Fruit fly (Drosophila melanogaster): ENCODE measurements around the gene Smr.

The Smr gene

DNA sequence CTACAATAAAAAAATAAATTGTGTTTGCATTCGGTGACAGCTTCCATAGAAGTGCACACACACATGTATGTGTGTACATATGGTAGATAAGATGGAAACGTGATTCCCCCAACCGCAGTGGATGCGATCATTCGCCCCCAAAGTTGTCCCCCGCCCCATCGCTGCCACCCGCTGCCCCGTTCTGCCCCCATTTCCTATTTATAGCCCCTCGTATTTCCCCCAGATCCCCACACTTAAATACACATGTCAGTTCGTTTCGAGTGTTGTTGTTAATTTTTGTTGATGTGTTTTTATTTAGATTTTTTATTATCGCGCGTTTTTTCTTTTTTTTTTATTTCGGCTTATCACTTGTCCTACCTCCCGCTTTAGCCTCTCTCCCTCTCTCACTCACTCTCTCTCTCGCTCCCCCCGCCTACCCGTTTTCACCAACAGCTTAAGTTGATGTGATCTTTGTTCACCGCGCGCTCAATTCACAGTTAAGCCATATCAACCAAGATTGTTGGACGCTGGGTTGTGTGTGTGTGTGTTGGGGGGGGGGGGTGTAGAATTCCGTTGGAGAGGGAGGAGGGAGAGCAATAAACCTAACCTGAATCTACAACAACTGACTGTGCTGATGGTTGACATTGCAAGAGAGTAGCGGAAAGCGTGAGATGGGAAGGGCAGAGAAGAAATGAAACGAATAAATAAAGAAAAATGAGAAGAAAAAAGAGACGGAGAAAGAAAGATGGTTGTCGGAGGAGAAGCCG lies 11.4 kb upstream of the Smr start (continued):
- TF ChIP-seq caup (GFP tag; optimal IDR thresholded peaks at IDR 0.05; ENCODE audit: severe bottlenecking): peak; percentile 2
- TF ChIP-seq CG1603 (tag; optimal IDR thresholded peaks at IDR 0.05): peak; percentile 17
- TF ChIP-seq rib (GFP tag; IDR thresholded peaks at IDR 0.05): peak; percentile 73
- peak; percentile 79 for TF ChIP-seq CG15479 (GFP tag; optimal IDR thresholded peaks at IDR 0.05)
- peak; percentile 27; the same call in 1 of the 2 replicates for TF ChIP-seq CG14014 (GFP tag; IDR thresholded peaks at IDR 0.05)
- peak; percentile 62 to 68 for TF ChIP-seq Trl (optimal IDR thresholded peaks at IDR 0.05)
- TF ChIP-seq Trl (GFP tag; optimal IDR thresholded peaks at IDR 0.05): no peak
- peak; percentile 27 for TF ChIP-seq HLHmδ (GFP tag; optimal IDR thresholded peaks at IDR 0.05)
- TF ChIP-seq pan (optimal IDR thresholded peaks at IDR 0.05): no peak
- peak in 1 of 2 experiments; percentile 6 for TF ChIP-seq pan (GFP tag; optimal IDR thresholded peaks at IDR 0.05 in 1 of 2, IDR thresholded peaks at IDR 0.05 in 1 of 2)
- TF ChIP-seq CG32532 (GFP tag; IDR thresholded peaks at IDR 0.05): peak; percentile 22; the same call in 1 of the 2 replicates
- TF ChIP-seq CG14710 (tag; optimal IDR thresholded peaks at IDR 0.05): no peak
- TF ChIP-seq chm (GFP tag; IDR thresholded peaks at IDR 0.05): 0 out of 2 replicates have a peak, but pooled peaks have one; percentile 31
- peak; percentile 22; the same call in 1 of the 2 replicates for TF ChIP-seq CG42726 (GFP tag; IDR thresholded peaks at IDR 0.05; ENCODE audit: partially characterized antibody)
- peak; percentile 43; the same call in 1 of the 3 replicates for TF ChIP-seq CG6175 (GFP tag; IDR thresholded peaks at IDR 0.05)
- TF ChIP-seq sd (tag; optimal IDR thresholded peaks at IDR 0.05): peak; percentile 93
- peak; percentile 20 for TF ChIP-seq ATbp (GFP tag; optimal IDR thresholded peaks at IDR 0.05)
- peak; percentile 74 for TF ChIP-seq cg (GFP tag; optimal IDR thresholded peaks at IDR 0.05)
- TF ChIP-seq Adf1 (GFP tag; IDR thresholded peaks at IDR 0.05): peak; percentile 72
- peak; percentile 63; the same call in 1 of the 2 replicates for TF ChIP-seq Drgx (GFP tag; IDR thresholded peaks at IDR 0.05)
- TF ChIP-seq zfh1 (GFP tag; IDR thresholded peaks at IDR 0.05): peak; percentile 45; the same call in 1 of the 3 replicates
- peak; percentile 89 for TF ChIP-seq oc (tag; optimal IDR thresholded peaks at IDR 0.05)
- peak; percentile 78 for TF ChIP-seq GATAe (GFP tag; conservative IDR thresholded peaks at IDR 0.05)
- no peak for TF ChIP-seq Taf1 (GFP tag; IDR thresholded peaks at IDR 0.05)
- TF ChIP-seq Awh (GFP tag; IDR thresholded peaks at IDR 0.05): peak; percentile 55; the same call in 1 of the 2 replicates
- TF ChIP-seq H2.0 (GFP tag; IDR thresholded peaks at IDR 0.05): peak; percentile 48; the same call in 1 of the 2 replicates
- TF ChIP-seq salm (tag; optimal IDR thresholded peaks at IDR 0.05): peak; percentile 9
- TF ChIP-seq ci (GFP tag; IDR thresholded peaks at IDR 0.05): peak; percentile 46; the same call in 1 of the 3 replicates
- TF ChIP-seq CG34422 (GFP tag; IDR thresholded peaks at IDR 0.05): no peak
- no peak for TF ChIP-seq Hr51 (GFP tag; optimal IDR thresholded peaks at IDR 0.05)
- TF ChIP-seq sug (tag; optimal IDR thresholded peaks at IDR 0.05): peak; percentile 63
- TF ChIP-seq CG12769 (tag; optimal IDR thresholded peaks at IDR 0.05): peak; percentile 82
- TF ChIP-seq Dbx (GFP tag; IDR thresholded peaks at IDR 0.05): 0 out of 3 replicates have a peak, but pooled peaks have one; percentile 17
- no peak for TF ChIP-seq Doc3 (GFP tag; IDR thresholded peaks at IDR 0.05; ENCODE audit: partially characterized antibody)
- TF ChIP-seq CG10543 (GFP tag; optimal IDR thresholded peaks at IDR 0.05): peak; percentile 83
- no peak for TF ChIP-seq crc (GFP tag; optimal IDR thresholded peaks at IDR 0.05)
- TF ChIP-seq exex (tag; optimal IDR thresholded peaks at IDR 0.05): peak; percentile 11
- peak; percentile 89 for TF ChIP-seq pros (GFP tag; optimal IDR thresholded peaks at IDR 0.05)
- peak; percentile 26; the same call in 1 of the 2 replicates for TF ChIP-seq Rfx (GFP tag; IDR thresholded peaks at IDR 0.05)
- peak; percentile 39; the same call in 1 of the 3 replicates for TF ChIP-seq dysf (GFP tag; IDR thresholded peaks at IDR 0.05)
- TF ChIP-seq klu (GFP tag; IDR thresholded peaks at IDR 0.05): peak; percentile 30; the same call in 1 of the 2 replicates
- peak; percentile 90 for TF ChIP-seq cwo (GFP tag; optimal IDR thresholded peaks at IDR 0.05)
- no peak for TF ChIP-seq CG15696 (tag; optimal IDR thresholded peaks at IDR 0.05)
- 0 out of 2 replicates have a peak, but pooled peaks have one; percentile 8 for TF ChIP-seq ranshi (GFP tag; IDR thresholded peaks at IDR 0.05)
- TF ChIP-seq Med (GFP tag): peak; percentile 32
- TF ChIP-seq CG10431 (GFP tag; optimal IDR thresholded peaks at IDR 0.05): peak; percentile 11
- TF ChIP-seq ttk (GFP tag; IDR thresholded peaks at IDR 0.05): 0 out of 2 replicates have a peak, but pooled peaks have one; percentile 9
- peak; percentile 7 for TF ChIP-seq lab (GFP tag; optimal IDR thresholded peaks at IDR 0.05)
